Fruit fly (Drosophila melanogaster): ENCODE data around the gene CG34437.

Gene CG34437

dm6 chr3R:28327132-28327531 is 43.6 kb downstream of the CG34437 start (continued):
- TF ChIP-seq CG3407 (GFP tag; optimal IDR thresholded peaks at IDR 0.05) (peak; percentile 19), CG11723 (GFP tag; optimal IDR thresholded peaks at IDR 0.05) (no peak), Camta (GFP tag; optimal IDR thresholded peaks at IDR 0.05) (peak; percentile 48), CG11504 (tag; optimal IDR thresholded peaks at IDR 0.05) (peak; percentile 51), sug (tag; optimal IDR thresholded peaks at IDR 0.05) (no peak), bab2 (GFP tag; optimal IDR thresholded peaks at IDR 0.05) (peak; percentile 9), CG9727 (GFP tag; optimal IDR thresholded peaks at IDR 0.05) (peak; percentile 30), knrl (GFP tag; IDR thresholded peaks at IDR 0.05; ENCODE audit: partially characterized antibody) (no peak), CG7786 (GFP tag; optimal IDR thresholded peaks at IDR 0.05) (peak; percentile 6), CG7839 (tag; optimal IDR thresholded peaks at IDR 0.05) (peak; percentile 64), Kr (GFP tag; optimal IDR thresholded peaks at IDR 0.05) (no peak), CG5245 (GFP tag; optimal IDR thresholded peaks at IDR 0.05) (peak; percentile 11), CG11093 (GFP tag; IDR thresholded peaks at IDR 0.05) (no peak), usp (GFP tag; optimal IDR thresholded peaks at IDR 0.05) (no peak), Nf-YC (tag; optimal IDR thresholded peaks at IDR 0.05) (peak; percentile 26), sim (GFP tag; IDR thresholded peaks at IDR 0.05) (no peak), Bteb2 (GFP tag; optimal IDR thresholded peaks at IDR 0.05) (peak; percentile 11), nmo (GFP tag; optimal IDR thresholded peaks at IDR 0.05) (peak; percentile 55), unpg (GFP tag; optimal IDR thresholded peaks at IDR 0.05) (peak; percentile 14), Fer3 (tag; optimal IDR thresholded peaks at IDR 0.05) (no peak), Lhr (GFP tag; optimal IDR thresholded peaks at IDR 0.05) (no peak), ro (GFP tag; IDR thresholded peaks at IDR 0.05) (no peak), dpn (GFP tag; optimal IDR thresholded peaks at IDR 0.05) (peak; percentile 5 to 36), CG32532 (GFP tag; IDR thresholded peaks at IDR 0.05) (no peak), pan (optimal IDR thresholded peaks at IDR 0.05) (no peak), pan (GFP tag; optimal IDR thresholded peaks at IDR 0.05 in 1 of 2, IDR thresholded peaks at IDR 0.05 in 1 of 2) (no peak), Mrtf (GFP tag; IDR thresholded peaks at IDR 0.05) (no peak), dmrt11E (tag; optimal IDR thresholded peaks at IDR 0.05) (peak; percentile 40), vvl (GFP tag; IDR thresholded peaks at IDR 0.05) (no peak), z (GFP tag; IDR thresholded peaks at IDR 0.05) (no peak), phol (tag; optimal IDR thresholded peaks at IDR 0.05) (peak; percentile 45), CG8944 (GFP tag; optimal IDR thresholded peaks at IDR 0.05) (no peak), Abd-B (GFP tag; optimal IDR thresholded peaks at IDR 0.05) (peak; percentile 49), CG18476 (GFP tag; optimal IDR thresholded peaks at IDR 0.05) (peak; percentile 37), dimm (GFP tag; IDR thresholded peaks at IDR 0.05) (no peak), CG2116 (GFP tag; optimal IDR thresholded peaks at IDR 0.05) (peak; percentile 19), CG14860 (GFP tag; IDR thresholded peaks at IDR 0.05; ENCODE audit: partially characterized antibody) (no peak), disco-r (GFP tag; optimal IDR thresholded peaks at IDR 0.05) (no peak), bsh (GFP tag; optimal IDR thresholded peaks at IDR 0.05) (peak in 1 of 2 experiments; percentile 58), trh (GFP tag; optimal IDR thresholded peaks at IDR 0.05) (peak; percentile 1), tin (GFP tag; optimal IDR thresholded peaks at IDR 0.05) (peak; percentile 34), CG12219 (GFP tag; optimal IDR thresholded peaks at IDR 0.05) (no peak), kni (GFP tag; optimal IDR thresholded peaks at IDR 0.05) (no peak), fd96Cb (tag; optimal IDR thresholded peaks at IDR 0.05) (peak; percentile 0), sima (GFP tag; optimal IDR thresholded peaks at IDR 0.05) (no peak)

All from whole organism, embryonic.